Worm (Caenorhabditis elegans): ENCODE measurements around the gene Y22D7AL.11.

DNA sequence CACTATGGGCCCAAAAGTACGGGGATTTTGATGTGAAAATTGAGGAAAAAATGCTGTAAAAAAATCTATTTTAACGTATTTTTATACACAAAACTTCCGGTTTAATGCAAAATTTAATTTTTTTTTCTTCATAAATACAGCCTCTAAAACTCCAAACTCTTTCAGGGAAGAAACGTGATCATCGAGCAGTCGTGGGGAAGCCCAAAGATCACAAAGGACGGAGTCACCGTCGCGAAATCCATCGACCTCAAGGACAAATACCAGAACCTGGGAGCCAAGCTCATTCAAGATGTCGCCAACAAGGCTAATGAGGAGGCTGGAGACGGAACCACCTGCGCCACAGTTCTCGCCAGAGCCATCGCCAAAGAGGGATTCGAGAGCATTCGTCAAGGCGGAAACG is 14.3 kb downstream of the Y22D7AL.11 start:
- TF ChIP-seq ztf-11 (tag; optimal IDR thresholded peaks at IDR 0.05) (no peak), unc-62 (GFP tag; optimal IDR thresholded peaks at IDR 0.05) (no peak), Y55F3AM.14 (GFP tag; optimal IDR thresholded peaks at IDR 0.05) (no peak)
